Worm (Caenorhabditis elegans) whole organism, L4/young adult: ENCODE data around the gene Y82E9BL.5.

Source experiments
- W03F9.2 ChIP-seq: fragments of 150-350 bp; optimal IDR thresholded peaks from 2 replicates; lab custom pipeline; 2014; ENCODE audit warnings: missing biosample characterization, missing genetic modification characterization
- him-1 ChIP-seq: sonication (generic microtip); optimal IDR thresholded peaks from 2 replicates; lab custom pipeline; 2016; ENCODE audit warnings: missing genotype, missing genetic modification reagents, missing genetic modification characterization, missing compliant biosample characterization

- TF ChIP-seq him-1 (tag; lab: Kevin White, UChicago) (no peak), W03F9.2 (tag; lab: Kevin White, UChicago) (no peak)
These were observed 32.4 kb downstream of the Y82E9BL.5 start, which contains the start of the genes fbxa-80 and fbxa-19 for ce11 chrIII:1315038-1315437.
